Fruit fly (Drosophila melanogaster): ENCODE measurements around the gene Nelf-A.

Nelf-A gene

dm6 chr3R:21224230-21224629 lies 726 bp downstream of the Nelf-A start (continued):
- 0 out of 2 replicates have a peak, but pooled peaks have one; percentile 38 for TF ChIP-seq cas (GFP tag; IDR thresholded peaks at IDR 0.05)
- peak; percentile 8; the same call in 1 of the 2 replicates for TF ChIP-seq klu (GFP tag; IDR thresholded peaks at IDR 0.05)
- no peak for TF ChIP-seq CG13296 (GFP tag; optimal IDR thresholded peaks at IDR 0.05)
- TF ChIP-seq Elba2 (GFP tag; optimal IDR thresholded peaks at IDR 0.05) = no peak

DNA sequence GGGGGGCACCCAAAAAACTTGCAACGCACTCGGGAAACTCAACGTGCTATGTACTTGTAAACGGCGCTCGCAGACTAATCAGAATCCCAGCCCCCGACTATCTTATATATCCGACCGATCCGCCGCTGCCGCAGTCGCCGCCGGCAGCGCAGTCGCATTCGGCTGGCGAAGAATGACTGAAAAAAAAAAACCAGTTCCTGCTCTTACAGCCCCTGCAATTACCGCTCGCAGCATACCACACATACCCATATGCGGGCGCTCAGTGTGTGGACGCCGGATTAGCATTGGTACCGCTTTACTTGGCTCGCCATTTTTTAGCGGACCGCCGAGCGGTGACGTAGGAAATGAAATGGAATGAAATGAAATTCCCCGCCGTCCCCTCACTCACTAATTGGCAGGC lies 13.6 kb downstream of the Nelf-A start, which contains the start of gene e:
e (minus strand) TSS at position 79 of the 400 bp plus-strand sequence.
- TF ChIP-seq z (GFP tag; IDR thresholded peaks at IDR 0.05) = peak; percentile 8; the same call in 1 of the 3 replicates
- TF ChIP-seq chinmo (GFP tag; IDR thresholded peaks at IDR 0.05; ENCODE audit: partially characterized antibody) = 0 out of 4 replicates have a peak, but pooled peaks have one; percentile 52
- TF ChIP-seq row (GFP tag; IDR thresholded peaks at IDR 0.05) = no peak
- TF ChIP-seq repo (GFP tag; optimal IDR thresholded peaks at IDR 0.05) = no peak
- TF ChIP-seq bigmax (GFP tag; optimal IDR thresholded peaks at IDR 0.05) = no peak
- TF ChIP-seq Ets65A (GFP tag) = peak; percentile 83
- TF ChIP-seq ken (GFP tag; IDR thresholded peaks at IDR 0.05) = no peak
- no peak for TF ChIP-seq CG10267 (tag; optimal IDR thresholded peaks at IDR 0.05)
- TF ChIP-seq ap (GFP tag; IDR thresholded peaks at IDR 0.05) = no peak
- 0 out of 2 replicates have a peak, but pooled peaks have one; percentile 14 for TF ChIP-seq sob (GFP tag; IDR thresholded peaks at IDR 0.05)
- TF ChIP-seq Sox100B (GFP tag; optimal IDR thresholded peaks at IDR 0.05) = no peak
- peak; percentile 21 for TF ChIP-seq sd (tag; optimal IDR thresholded peaks at IDR 0.05)
- no peak for TF ChIP-seq disco-r (GFP tag; optimal IDR thresholded peaks at IDR 0.05)
- no peak for TF ChIP-seq Vsx1 (GFP tag; optimal IDR thresholded peaks at IDR 0.05)
- peak; percentile 64 for TF ChIP-seq Adf1 (GFP tag; IDR thresholded peaks at IDR 0.05)
- TF ChIP-seq gcm (GFP tag; optimal IDR thresholded peaks at IDR 0.05) = peak; percentile 72
- no peak for TF ChIP-seq run (tag; optimal IDR thresholded peaks at IDR 0.05)
- TF ChIP-seq nom (GFP tag; optimal IDR thresholded peaks at IDR 0.05) = no peak
- peak; percentile 72 for TF ChIP-seq Neu2 (GFP tag; optimal IDR thresholded peaks at IDR 0.05; ENCODE audit: borderline replicate concordance)

dm6 chr3R:21241332-21241731 lies 17.8 kb downstream of the Nelf-A start:
- TF ChIP-seq luna (GFP tag; optimal IDR thresholded peaks at IDR 0.05) = no peak
- TF ChIP-seq CG7745 (tag; optimal IDR thresholded peaks at IDR 0.05) = no peak
- TF ChIP-seq chinmo (GFP tag; IDR thresholded peaks at IDR 0.05; ENCODE audit: partially characterized antibody) = 0 out of 4 replicates have a peak, but pooled peaks have one; percentile 30
- TF ChIP-seq knrl (GFP tag; IDR thresholded peaks at IDR 0.05; ENCODE audit: partially characterized antibody) = no peak
- TF ChIP-seq B-H2 (GFP tag; optimal IDR thresholded peaks at IDR 0.05) = no peak
- TF ChIP-seq CG16813 (GFP tag; IDR thresholded peaks at IDR 0.05; ENCODE audit: partially characterized antibody) = no peak
- TF ChIP-seq corto (GFP tag; optimal IDR thresholded peaks at IDR 0.05) = no peak
- TF ChIP-seq hb (GFP tag; IDR thresholded peaks at IDR 0.05; ENCODE audit: partially characterized antibody) = no peak
- TF ChIP-seq CG3726 (GFP tag; IDR thresholded peaks at IDR 0.05) = no peak
- TF ChIP-seq ap (GFP tag; IDR thresholded peaks at IDR 0.05) = no peak
- no peak for TF ChIP-seq Elba2 (GFP tag; optimal IDR thresholded peaks at IDR 0.05)
- no peak for TF ChIP-seq yki (optimal IDR thresholded peaks at IDR 0.05)
- TF ChIP-seq Ptx1 (GFP tag; IDR thresholded peaks at IDR 0.05) = no peak
- peak; percentile 73 for TF ChIP-seq grn (GFP tag; optimal IDR thresholded peaks at IDR 0.05)
- TF ChIP-seq Scr (GFP tag; IDR thresholded peaks at IDR 0.05; ENCODE audit: partially characterized antibody) = no peak
- TF ChIP-seq CG14860 (GFP tag; IDR thresholded peaks at IDR 0.05; ENCODE audit: partially characterized antibody) = no peak
- TF ChIP-seq esg (GFP tag; conservative IDR thresholded peaks at IDR 0.05) = no peak
- no peak for TF ChIP-seq NC2β (GFP tag; optimal IDR thresholded peaks at IDR 0.05)
- no peak for TF ChIP-seq sd (tag; optimal IDR thresholded peaks at IDR 0.05)
- no peak for TF ChIP-seq bigmax (GFP tag; optimal IDR thresholded peaks at IDR 0.05)
- no peak for TF ChIP-seq CG6854 (GFP tag; optimal IDR thresholded peaks at IDR 0.05)
- TF ChIP-seq CG15601 (tag; optimal IDR thresholded peaks at IDR 0.05) = no peak
- TF ChIP-seq CG16815 (GFP tag; optimal IDR thresholded peaks at IDR 0.05) = no peak
- no peak for TF ChIP-seq CG15514 (GFP tag; optimal IDR thresholded peaks at IDR 0.05)
- TF ChIP-seq Mad (GFP tag; optimal IDR thresholded peaks at IDR 0.05) = no peak
- no peak for TF ChIP-seq caup (GFP tag; optimal IDR thresholded peaks at IDR 0.05; ENCODE audit: severe bottlenecking)
- TF ChIP-seq CG6791 (GFP tag; IDR thresholded peaks at IDR 0.05; ENCODE audit: partially characterized antibody) = no peak
- TF ChIP-seq pros (GFP tag; optimal IDR thresholded peaks at IDR 0.05) = no peak
- TF ChIP-seq exex (tag; optimal IDR thresholded peaks at IDR 0.05) = peak; percentile 61
- TF ChIP-seq nom (GFP tag; optimal IDR thresholded peaks at IDR 0.05) = no peak
